Fruit fly (Drosophila melanogaster) whole organism, embryonic: Measurements from ENCODE around the gene ND-13A.
A peak's percentile ranks its signal among the peaks of the same experiment; 100 is the strongest.

ENCODE experiments used
- Ada2b ChIP-seq: fragments of 200-800 bp; sonication (Bioruptor generic); IDR thresholded peaks from 2 replicates; pipeline ENCODE4 v1.3.6; 2022; ENCODE audit warnings: missing biosample characterization, missing genetic modification characterization
- Aef1 ChIP-seq: fragments of 200-800 bp; sonication (Bioruptor generic); IDR thresholded peaks from 3 replicates; pipeline ENCODE4 v1.3.6; 2022; ENCODE audit warnings: missing biosample characterization, missing genetic modification characterization
- CG11093 ChIP-seq: fragments of 200-800 bp; sonication (Bioruptor generic); IDR thresholded peaks from 3 replicates; pipeline ENCODE4 v1.3.6; 2022; ENCODE audit warnings: missing biosample characterization, missing genetic modification characterization
- CG11398 ChIP-seq: fragments of 200-800 bp; sonication (Bioruptor generic); optimal IDR thresholded peaks from 2 replicates; lab custom pipeline; 2016; ENCODE audit warnings: missing biosample characterization, missing genetic modification characterization
- CG12104 ChIP-seq: fragments of 200-800 bp; sonication (Bioruptor generic); optimal IDR thresholded peaks from 3 replicates; lab custom pipeline; 2016; ENCODE audit warnings: missing biosample characterization, missing genetic modification characterization
- CG12236 ChIP-seq: fragments of 200-800 bp; sonication (Bioruptor generic); optimal IDR thresholded peaks from 2 replicates; lab custom pipeline; 2016; ENCODE audit warnings: missing biosample characterization, missing genetic modification characterization
- CG12299 ChIP-seq: fragments of 200-800 bp; sonication (Bioruptor generic); optimal IDR thresholded peaks from 2 replicates; lab custom pipeline; 2018; ENCODE audit warnings: missing biosample characterization, mild to moderate bottlenecking, missing genetic modification characterization
- CG13624 ChIP-seq: fragments of 200-800 bp; sonication (Bioruptor generic); optimal IDR thresholded peaks from 2 replicates; lab custom pipeline; 2016; ENCODE audit warnings: missing biosample characterization, missing genetic modification characterization
- CG15269 ChIP-seq: fragments of 200-800 bp; sonication (Bioruptor generic); optimal IDR thresholded peaks from 2 replicates; lab custom pipeline; 2018; ENCODE audit warnings: missing biosample characterization, mild to moderate bottlenecking, missing genetic modification characterization, moderate library complexity
- CG16813 ChIP-seq: fragments of 200-800 bp; sonication (Bioruptor generic); IDR thresholded peaks from 3 replicates; pipeline ENCODE4 v1.3.6; 2022; ENCODE audit warnings: missing biosample characterization, missing genetic modification characterization; ENCODE audit not compliant: partially characterized antibody
- CG17568 ChIP-seq: fragments of 200-800 bp; sonication (Bioruptor generic); optimal IDR thresholded peaks from 2 replicates; lab custom pipeline; 2018; ENCODE audit warnings: missing biosample characterization, mild to moderate bottlenecking, missing genetic modification characterization, moderate library complexity
- CG17612 ChIP-seq: fragments of 200-800 bp; sonication (Bioruptor generic); IDR thresholded peaks from 2 replicates; pipeline ENCODE4 v1.3.6; 2022; ENCODE audit warnings: missing biosample characterization, missing genetic modification characterization
- CG31365 ChIP-seq: fragments of 200-800 bp; sonication (Bioruptor generic); optimal IDR thresholded peaks from 2 replicates; lab custom pipeline; 2018; ENCODE audit warnings: missing biosample characterization, mild to moderate bottlenecking, missing genetic modification characterization
- CG32532 ChIP-seq: fragments of 200-800 bp; sonication (Bioruptor generic); IDR thresholded peaks from 2 replicates; pipeline ENCODE4 v1.3.6; 2022; ENCODE audit warnings: missing biosample characterization, missing genetic modification characterization
- CG34376 ChIP-seq: fragments of 200-800 bp; sonication (Bioruptor generic); optimal IDR thresholded peaks from 2 replicates; lab custom pipeline; 2018; ENCODE audit warnings: missing biosample characterization, mild to moderate bottlenecking, missing genetic modification characterization
- CG3726 ChIP-seq: fragments of 200-800 bp; sonication (Bioruptor generic); IDR thresholded peaks from 3 replicates; pipeline ENCODE4, ENCODE4 v1.3.6; 2022; ENCODE audit warnings: missing biosample characterization, missing genetic modification characterization
- CG4404 ChIP-seq: fragments of 200-800 bp; sonication (Bioruptor generic); IDR thresholded peaks from 2 replicates; pipeline ENCODE4 v1.3.6; 2022; ENCODE audit warnings: missing biosample characterization, missing genetic modification characterization
- CG6791 ChIP-seq: fragments of 200-800 bp; sonication (Bioruptor generic); IDR thresholded peaks from 3 replicates; pipeline ENCODE4 v1.3.6; 2022; ENCODE audit warnings: missing biosample characterization, missing genetic modification characterization; ENCODE audit not compliant: partially characterized antibody
- CG6813 ChIP-seq: fragments of 200-800 bp; sonication (Bioruptor generic); optimal IDR thresholded peaks from 2 replicates; lab custom pipeline; 2017; ENCODE audit warnings: missing biosample characterization, missing genetic modification characterization, mild to moderate bottlenecking, moderate library complexity, missing genetic modification reagents
- CG8944 ChIP-seq: fragments of 200-800 bp; sonication (Bioruptor generic); optimal IDR thresholded peaks from 3 replicates; lab custom pipeline; 2016; ENCODE audit warnings: missing biosample characterization, missing genetic modification characterization
- CHES-1-like ChIP-seq: fragments of 200-800 bp; sonication (Bioruptor generic); optimal IDR thresholded peaks from 2 replicates; lab custom pipeline; 2016; ENCODE audit warnings: missing biosample characterization, missing genetic modification characterization
- CTCF ChIP-seq: fragments of 200-800 bp; sonication (Bioruptor generic); optimal IDR thresholded peaks from 2 replicates; lab custom pipeline; 2017; ENCODE audit warnings: missing biosample characterization, mild to moderate bottlenecking, missing genetic modification characterization, moderate library complexity
- Camta ChIP-seq: fragments of 200-800 bp; sonication (Bioruptor generic); optimal IDR thresholded peaks from 2 replicates; lab custom pipeline; 2016; ENCODE audit warnings: missing biosample characterization, missing genetic modification characterization
- Fer2 ChIP-seq: fragments of 200-800 bp; sonication (Bioruptor generic); optimal IDR thresholded peaks from 2 replicates; lab custom pipeline; 2018; ENCODE audit warnings: missing biosample characterization, mild to moderate bottlenecking, missing genetic modification characterization, moderate library complexity
- GATAe ChIP-seq: fragments of 200-800 bp; sonication (Bioruptor generic); conservative IDR thresholded peaks from 2 replicates; pipeline ENCODE4 v1.3.6; 2022; ENCODE audit warnings: missing biosample characterization, missing genetic modification characterization
- HLH3B ChIP-seq: fragments of 200-800 bp; sonication (Bioruptor generic); IDR thresholded peaks from 2 replicates; pipeline ENCODE4 v1.3.6; 2022; ENCODE audit warnings: missing biosample characterization, missing genetic modification characterization
- HmgD ChIP-seq: fragments of 200-800 bp; sonication (Bioruptor generic); optimal IDR thresholded peaks from 3 replicates; lab custom pipeline; 2016; ENCODE audit warnings: missing biosample characterization, missing genetic modification characterization
- Meics ChIP-seq: fragments of 200-800 bp; sonication (Bioruptor generic); optimal IDR thresholded peaks from 2 replicates; lab custom pipeline; 2017; ENCODE audit warnings: missing biosample characterization, mild to moderate bottlenecking, missing genetic modification characterization
- Mrtf ChIP-seq: fragments of 200-800 bp; sonication (Bioruptor generic); IDR thresholded peaks from 3 replicates; pipeline ENCODE4 v1.3.6; 2022; ENCODE audit warnings: missing biosample characterization, missing genetic modification characterization
- NC2β ChIP-seq: fragments of 200-800 bp; sonication (Bioruptor generic); optimal IDR thresholded peaks from 2 replicates; lab custom pipeline; 2016; ENCODE audit warnings: missing biosample characterization, missing genetic modification characterization
- Neu2 ChIP-seq: fragments of 200-800 bp; sonication (Bioruptor generic); optimal IDR thresholded peaks from 3 replicates; lab custom pipeline; 2016; ENCODE audit warnings: missing biosample characterization, missing genetic modification characterization, borderline replicate concordance
- Sox102F ChIP-seq: fragments of 200-800 bp; sonication (Bioruptor generic); optimal IDR thresholded peaks from 2 replicates; lab custom pipeline; 2018; ENCODE audit warnings: missing biosample characterization, mild to moderate bottlenecking, missing genetic modification characterization, moderate library complexity
- Stat92E ChIP-seq, 3 experiments: fragments of >200 bp in 2 of 3; fragments of 200-800 bp in 1 of 3; sonication (Bioruptor generic) in 1 of 3; optimal IDR thresholded peaks; 2 replicates each; lab custom pipeline; 2017 to 2019; ENCODE audit warnings: missing biosample characterization in 3 of 3, missing genetic modification characterization in 3 of 3, mild to moderate bottlenecking in 1 of 3, moderate library complexity in 1 of 3
- Tbp ChIP-seq: fragments of >200 bp; optimal IDR thresholded peaks from 2 replicates; lab custom pipeline; 2018; ENCODE audit warnings: missing biosample characterization, missing genetic modification characterization
- ac ChIP-seq: fragments of 200-800 bp; sonication (Bioruptor generic); optimal IDR thresholded peaks from 3 replicates; lab custom pipeline; 2017; ENCODE audit warnings: missing biosample characterization, mild to moderate bottlenecking, missing genetic modification characterization
- bab2 ChIP-seq: fragments of 200-800 bp; sonication (Bioruptor generic); optimal IDR thresholded peaks from 2 replicates; lab custom pipeline; 2016; ENCODE audit warnings: missing biosample characterization, missing genetic modification characterization
- cas ChIP-seq: fragments of 200-800 bp; sonication (Bioruptor generic); IDR thresholded peaks from 2 replicates; pipeline ENCODE4 v1.3.6; 2022; ENCODE audit warnings: missing biosample characterization, missing genetic modification characterization
- da ChIP-seq: fragments of 200-800 bp; sonication (Bioruptor generic); optimal IDR thresholded peaks from 2 replicates; lab custom pipeline; 2016; ENCODE audit warnings: missing biosample characterization, missing genetic modification characterization
- ham ChIP-seq: fragments of 200-800 bp; sonication (Bioruptor generic); IDR thresholded peaks from 2 replicates; pipeline ENCODE4 v1.3.6; 2022; ENCODE audit warnings: missing biosample characterization, missing genetic modification characterization
- hkb ChIP-seq, 2 experiments: fragments of 200-800 bp in 1 of 2; fragments of >200 bp in 1 of 2; sonication (Bioruptor generic) in 1 of 2; IDR thresholded peaks in 1 of 2; optimal IDR thresholded peaks in 1 of 2; 2 replicates each; pipeline versions ENCODE4 v1.3.6 to Lab custom; 2017 to 2022; ENCODE audit warnings: missing biosample characterization in 1 of 2, missing genetic modification characterization in 1 of 2
- knrl ChIP-seq: fragments of 200-800 bp; sonication (Bioruptor generic); IDR thresholded peaks from 3 replicates; pipeline ENCODE4 v1.3.6; 2022; ENCODE audit warnings: missing biosample characterization, missing genetic modification characterization; ENCODE audit not compliant: partially characterized antibody
- lola ChIP-seq, 3 experiments: fragments of >200 bp in 2 of 3; fragments of 200-800 bp in 1 of 3; sonication (Bioruptor generic) in 1 of 3; optimal IDR thresholded peaks; 2 replicates each; lab custom pipeline; 2017 to 2019; ENCODE audit warnings: missing biosample characterization in 3 of 3, missing genetic modification characterization in 3 of 3, mild to moderate bottlenecking in 1 of 3, moderate library complexity in 1 of 3
- luna ChIP-seq: fragments of 200-800 bp; sonication (Bioruptor generic); optimal IDR thresholded peaks from 2 replicates; lab custom pipeline; 2016; ENCODE audit warnings: missing biosample characterization, missing genetic modification characterization
- phol ChIP-seq: fragments of 200-800 bp; sonication (Bioruptor generic); optimal IDR thresholded peaks from 3 replicates; lab custom pipeline; 2018; ENCODE audit warnings: missing biosample characterization, mild to moderate bottlenecking, missing genetic modification characterization, moderate library complexity
- run ChIP-seq: fragments of 200-800 bp; sonication (Bioruptor generic); optimal IDR thresholded peaks from 3 replicates; lab custom pipeline; 2018; ENCODE audit warnings: missing biosample characterization, mild to moderate bottlenecking, missing genetic modification characterization
- seq ChIP-seq: fragments of 200-800 bp; sonication (Bioruptor generic); IDR thresholded peaks from 2 replicates; pipeline ENCODE4 v1.3.6; 2022; ENCODE audit warnings: missing biosample characterization, missing genetic modification characterization
- ssp ChIP-seq: fragments of 200-800 bp; sonication (Bioruptor generic); IDR thresholded peaks from 2 replicates; pipeline ENCODE4 v1.3.6; 2022; ENCODE audit warnings: missing biosample characterization, missing genetic modification characterization
- stwl ChIP-seq: fragments of 200-800 bp; sonication (Bioruptor generic); optimal IDR thresholded peaks from 3 replicates; lab custom pipeline; 2018; ENCODE audit warnings: missing biosample characterization, mild to moderate bottlenecking, missing genetic modification characterization, moderate library complexity
- tup ChIP-seq: fragments of 200-800 bp; sonication (Bioruptor generic); optimal IDR thresholded peaks from 2 replicates; lab custom pipeline; 2016; ENCODE audit warnings: missing biosample characterization, mild to moderate bottlenecking, missing genetic modification characterization, moderate library complexity
- zfh1 ChIP-seq: fragments of 200-800 bp; sonication (Bioruptor generic); IDR thresholded peaks from 3 replicates; pipeline ENCODE4 v1.3.6; 2022; ENCODE audit warnings: missing biosample characterization, missing genetic modification characterization

The ND-13A gene

DNA sequence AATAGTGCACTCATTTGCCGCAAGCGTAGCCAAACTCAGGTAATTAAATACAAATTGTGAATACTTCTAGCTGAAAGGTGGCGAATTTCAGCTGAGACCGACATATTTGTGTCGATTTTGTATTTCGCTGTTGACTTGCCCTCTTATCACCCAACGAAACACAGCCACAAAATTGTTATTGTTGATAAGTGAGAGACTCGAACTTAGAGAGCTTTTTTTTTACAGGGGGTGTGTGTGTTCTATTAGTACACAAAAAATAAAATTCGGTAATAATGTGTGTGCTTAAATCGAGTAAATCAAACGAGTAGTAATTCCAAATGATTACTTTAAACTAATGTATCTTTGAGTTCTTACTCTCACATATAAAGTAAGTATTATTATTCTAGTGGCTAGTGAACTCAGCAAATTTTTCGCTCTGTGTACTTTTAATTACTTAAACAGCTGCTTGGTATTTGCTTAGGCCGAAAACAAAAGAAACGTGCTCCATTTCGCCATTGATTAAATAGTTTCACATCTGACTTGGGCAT, 39.1 kb downstream of the ND-13A start (continued):
- TF ChIP-seq lola (GFP tag; optimal IDR thresholded peaks at IDR 0.05; lab: Kevin White, UChicago) = peak in 1 of 3 experiments; percentile 52
- TF ChIP-seq CG3726 (GFP tag; lab: Robert Waterston, UW) = 0 out of 3 replicates have a peak, but pooled peaks have one; percentile 24
- no peak for TF ChIP-seq cas (GFP tag; lab: Robert Waterston, UW)
- peak; percentile 7 for TF ChIP-seq CG17568 (GFP tag; lab: Kevin White, UChicago)
- 0 out of 3 replicates have a peak, but pooled peaks have one; percentile 46 for TF ChIP-seq Aef1 (GFP tag; lab: Robert Waterston, UW)
- peak; percentile 15 for TF ChIP-seq CG31365 (tag; lab: Kevin White, UChicago)
- TF ChIP-seq Camta = peak; percentile 80
- TF ChIP-seq CG34376 = peak; percentile 77
- TF ChIP-seq CG17612 (GFP tag; lab: Robert Waterston, UW) = no peak
- peak; percentile 23 for TF ChIP-seq phol
- no peak for TF ChIP-seq CG6791
- TF ChIP-seq bab2 (GFP tag; lab: Kevin White, UChicago) = peak; percentile 56
- peak; percentile 36; the same call in 1 of the 2 replicates for TF ChIP-seq ssp (GFP tag; lab: Robert Waterston, UW)
- peak; percentile 51; the same call in 1 of the 3 replicates for TF ChIP-seq zfh1 (GFP tag; lab: Robert Waterston, UW)
- no peak for TF ChIP-seq stwl
- TF ChIP-seq Sox102F = peak; percentile 67
- TF ChIP-seq CG8944 = peak; percentile 12
- peak; percentile 78 for TF ChIP-seq CG6813 (GFP tag; lab: Kevin White, UChicago)
- peak; percentile 77 for TF ChIP-seq seq (GFP tag; lab: Robert Waterston, UW)
- peak; percentile 62 for TF ChIP-seq CG11398 (GFP tag; lab: Kevin White, UChicago)
- TF ChIP-seq NC2β (GFP tag; lab: Kevin White, UChicago) = peak; percentile 28
- TF ChIP-seq CG12104 = peak; percentile 51
- TF ChIP-seq Meics (GFP tag; lab: Kevin White, UChicago) = peak; percentile 74
- TF ChIP-seq Fer2 (tag; lab: Kevin White, UChicago) = peak; percentile 26
- TF ChIP-seq Ada2b (GFP tag; lab: Robert Waterston, UW) = peak; percentile 66
- TF ChIP-seq HLH3B = peak; percentile 82
- peak; percentile 51 for TF ChIP-seq da (GFP tag; lab: Kevin White, UChicago)
- TF ChIP-seq CG15269 (tag; lab: Kevin White, UChicago) = peak; percentile 63
- peak; percentile 67 for TF ChIP-seq CHES-1-like (GFP tag; lab: Kevin White, UChicago)
- no peak for TF ChIP-seq CTCF (GFP tag; lab: Kevin White, UChicago)
- no peak for TF ChIP-seq ham (GFP tag; lab: Robert Waterston, UW)
- TF ChIP-seq CG4404 = no peak
- TF ChIP-seq CG16813 (GFP tag; lab: Robert Waterston, UW) = no peak
- no peak for TF ChIP-seq knrl (GFP tag; lab: Robert Waterston, UW)
- peak; percentile 58 for TF ChIP-seq CG13624 (GFP tag; lab: Kevin White, UChicago)
- peak; percentile 36; the same call in 2 of the 3 replicates for TF ChIP-seq Mrtf (GFP tag; lab: Robert Waterston, UW)
- TF ChIP-seq CG12299 (tag; lab: Kevin White, UChicago) = peak; percentile 49
- TF ChIP-seq luna (GFP tag; lab: Kevin White, UChicago) = peak; percentile 34
- TF ChIP-seq hkb (optimal IDR thresholded peaks at IDR 0.05; lab: Kevin White, UChicago) = no peak
- TF ChIP-seq hkb (GFP tag; IDR thresholded peaks at IDR 0.05; lab: Robert Waterston, UW) = peak; percentile 74
- peak; percentile 70 for TF ChIP-seq CG32532
- TF ChIP-seq ac (GFP tag; lab: Kevin White, UChicago) = no peak
- TF ChIP-seq Stat92E (GFP tag; optimal IDR thresholded peaks at IDR 0.05; lab: Kevin White, UChicago) = no peak
- TF ChIP-seq CG11093 = 0 out of 3 replicates have a peak, but pooled peaks have one; percentile 32
- TF ChIP-seq tup (GFP tag; lab: Kevin White, UChicago) = peak; percentile 56
- TF ChIP-seq run (tag; lab: Kevin White, UChicago) = peak; percentile 36
- TF ChIP-seq GATAe (GFP tag; lab: Robert Waterston, UW) = no peak; the same call in 1 of the 2 replicates
- no peak for TF ChIP-seq Neu2
- no peak for TF ChIP-seq Tbp (GFP tag; lab: Kevin White, UChicago)
- TF ChIP-seq CG12236 = peak; percentile 27
- TF ChIP-seq HmgD (GFP tag; lab: Kevin White, UChicago) = peak; percentile 26
